Fruit fly (Drosophila melanogaster) whole organism, wandering third instar larva: Measurements from ENCODE around the gene CG8001.

Experiments
- Abd-B ChIP-seq: fragments of >200 bp; optimal IDR thresholded peaks from 2 replicates; lab custom pipeline; 2017; ENCODE audit warnings: missing biosample characterization, missing genetic modification characterization
- CG32264 ChIP-seq: fragments of 200-800 bp; sonication (Bioruptor generic); optimal IDR thresholded peaks from 2 replicates; lab custom pipeline; 2016; ENCODE audit warnings: missing biosample characterization, missing genetic modification characterization
- CG9705 ChIP-seq: fragments of 200-800 bp; sonication (Bioruptor generic); optimal IDR thresholded peaks from 2 replicates; lab custom pipeline; 2018; ENCODE audit warnings: missing biosample characterization, mild to moderate bottlenecking, missing genetic modification characterization
- CrebA ChIP-seq: fragments of 200-800 bp; sonication (Bioruptor generic); optimal IDR thresholded peaks from 2 replicates; lab custom pipeline; 2016; ENCODE audit warnings: missing biosample characterization, mild to moderate bottlenecking, missing genetic modification characterization, borderline replicate concordance
- Dfd ChIP-seq: fragments of >200 bp; optimal IDR thresholded peaks from 2 replicates; lab custom pipeline; 2017; ENCODE audit warnings: missing biosample characterization, missing genetic modification characterization
- Dif ChIP-seq: fragments of 200-275, 200-300 bp; sonication (Bioruptor generic); optimal IDR thresholded peaks from 2 replicates; lab custom pipeline; 2018; ENCODE audit warnings: missing biosample characterization, missing genetic modification characterization; ENCODE audit not compliant: partially characterized antibody
- GATAd ChIP-seq: sonication (Bioruptor generic); optimal IDR thresholded peaks from 2 replicates; lab custom pipeline; 2016; ENCODE audit warnings: missing biosample characterization, missing genetic modification characterization
- HLH106 ChIP-seq: fragments of 200-800 bp; optimal IDR thresholded peaks from 3 replicates; lab custom pipeline; 2019; ENCODE audit warnings: missing biosample characterization, mild to moderate bottlenecking, missing genetic modification characterization, moderate library complexity
- Hnf4 ChIP-seq: fragments of 200-800 bp; sonication (Bioruptor generic); optimal IDR thresholded peaks from 2 replicates; lab custom pipeline; 2016; ENCODE audit warnings: missing biosample characterization, mild to moderate bottlenecking, missing genetic modification characterization
- Hr78 ChIP-seq: fragments of >200 bp; optimal IDR thresholded peaks from 2 replicates; lab custom pipeline; 2017; ENCODE audit warnings: missing biosample characterization, missing genetic modification characterization
- Hr83 ChIP-seq: fragments of 200-300 bp; sonication (Bioruptor generic); optimal IDR thresholded peaks from 2 replicates; lab custom pipeline; 2016; ENCODE audit warnings: missing biosample characterization, mild to moderate bottlenecking, missing genetic modification characterization, moderate library complexity; ENCODE audit not compliant: poor library complexity, severe bottlenecking
- Jra ChIP-seq: sonication (Bioruptor generic); optimal IDR thresholded peaks from 2 replicates; lab custom pipeline; 2016; ENCODE audit warnings: missing biosample characterization, missing genetic modification characterization
- Mio ChIP-seq: sonication (Bioruptor generic); optimal IDR thresholded peaks from 2 replicates; lab custom pipeline; 2016; ENCODE audit warnings: missing biosample characterization, missing genetic modification characterization
- Myc ChIP-seq: fragments of >200 bp; optimal IDR thresholded peaks from 2 replicates; lab custom pipeline; 2017
- N ChIP-seq: fragments of >200 bp; optimal IDR thresholded peaks from 2 replicates; lab custom pipeline; 2018; ENCODE audit warnings: missing biosample characterization, missing external identifiers, missing genetic modification characterization
- OdsH ChIP-seq: fragments of 200-800 bp; sonication (Bioruptor generic); optimal IDR thresholded peaks from 2 replicates; lab custom pipeline; 2016; ENCODE audit warnings: missing biosample characterization, mild to moderate bottlenecking, missing genetic modification characterization
- Rel ChIP-seq, 2 experiments: fragments of 200-800 bp; sonication (Bioruptor generic) in 1 of 2; optimal IDR thresholded peaks; 2 replicates in 1 of 2; 3 replicates in 1 of 2; lab custom pipeline; 2016 to 2019; ENCODE audit warnings: mild to moderate bottlenecking in 2 of 2, missing biosample characterization in 2 of 2, missing genetic modification characterization in 2 of 2, moderate library complexity in 1 of 2
- Sp1 ChIP-seq: fragments of 200-800 bp; sonication (Bioruptor generic); optimal IDR thresholded peaks from 3 replicates; lab custom pipeline; 2019; ENCODE audit warnings: missing biosample characterization, mild to moderate bottlenecking, missing genetic modification characterization, moderate library complexity
- Vsx2 ChIP-seq: fragments of 200-300, 225-300 bp; sonication (Bioruptor generic); optimal IDR thresholded peaks from 2 replicates; lab custom pipeline; 2018; ENCODE audit warnings: missing biosample characterization, missing genetic modification characterization; ENCODE audit not compliant: partially characterized antibody
- br ChIP-seq: fragments of 200-800 bp; sonication (Bioruptor generic); optimal IDR thresholded peaks from 2 replicates; lab custom pipeline; 2016; ENCODE audit warnings: missing biosample characterization, missing genetic modification characterization
- brk ChIP-seq: fragments of 200-800 bp; sonication (Bioruptor generic); optimal IDR thresholded peaks from 2 replicates; lab custom pipeline; 2016; ENCODE audit warnings: missing biosample characterization, mild to moderate bottlenecking, missing genetic modification characterization
- dl ChIP-seq, 2 experiments: fragments of 175-275, 200-275 bp in 1 of 2; fragments of 200-275 bp in 1 of 2; sonication (Bioruptor generic); optimal IDR thresholded peaks; lab custom pipeline; 2018; ENCODE audit warnings: mild to moderate bottlenecking in 2 of 2, missing biosample characterization in 2 of 2, missing genetic modification characterization in 2 of 2, moderate library complexity in 2 of 2; ENCODE audit not compliant: partially characterized antibody in 2 of 2, insufficient read depth in 1 of 2
- dmrt93B ChIP-seq: fragments of 200-800 bp; sonication (Bioruptor generic); optimal IDR thresholded peaks from 2 replicates; lab custom pipeline; 2018; ENCODE audit warnings: missing biosample characterization, mild to moderate bottlenecking, missing genetic modification characterization
- dsf ChIP-seq: sonication (Bioruptor generic); optimal IDR thresholded peaks from 2 replicates; lab custom pipeline; 2016; ENCODE audit warnings: missing biosample characterization, missing genetic modification characterization, borderline replicate concordance
- ey ChIP-seq: fragments of 200-800 bp; sonication (Bioruptor generic); optimal IDR thresholded peaks from 2 replicates; lab custom pipeline; 2016; ENCODE audit warnings: missing biosample characterization, missing genetic modification characterization
- foxo ChIP-seq, 2 experiments: fragments of 200-800 bp; sonication (Bioruptor generic); optimal IDR thresholded peaks; 2 replicates in 1 of 2; 3 replicates in 1 of 2; lab custom pipeline; 2016 to 2017; ENCODE audit warnings: missing biosample characterization in 2 of 2, missing genetic modification characterization in 2 of 2
- fru ChIP-seq: fragments of 200-800 bp; sonication (Bioruptor generic); optimal IDR thresholded peaks from 3 replicates; lab custom pipeline; 2016; ENCODE audit warnings: missing biosample characterization, mild to moderate bottlenecking, missing genetic modification characterization
- h ChIP-seq: fragments of 200-800 bp; sonication (Bioruptor generic); optimal IDR thresholded peaks from 3 replicates; lab custom pipeline; 2016; ENCODE audit warnings: missing biosample characterization, mild to moderate bottlenecking, missing genetic modification characterization
- jim ChIP-seq: fragments of 175-275, 200-325 bp; sonication (Bioruptor generic); optimal IDR thresholded peaks from 2 replicates; lab custom pipeline; 2016; ENCODE audit warnings: missing biosample characterization, mild to moderate bottlenecking, missing genetic modification characterization
- lola ChIP-seq: fragments of >200 bp; optimal IDR thresholded peaks from 2 replicates; lab custom pipeline; 2017; ENCODE audit warnings: missing biosample characterization, missing genetic modification characterization
- pan ChIP-seq: fragments of >200 bp; optimal IDR thresholded peaks from 2 replicates; lab custom pipeline; 2017
- psq ChIP-seq: fragments of 200-800 bp; sonication (Bioruptor generic); optimal IDR thresholded peaks from 3 replicates; lab custom pipeline; 2017; ENCODE audit warnings: missing biosample characterization, mild to moderate bottlenecking, missing genetic modification characterization, moderate library complexity
- rgr ChIP-seq: fragments of 200-800 bp; sonication (Bioruptor generic); optimal IDR thresholded peaks from 3 replicates; lab custom pipeline; 2016; ENCODE audit warnings: missing biosample characterization, mild to moderate bottlenecking, missing genetic modification characterization
- sage ChIP-seq: fragments of 200-800 bp; sonication (Bioruptor generic); optimal IDR thresholded peaks from 2 replicates; lab custom pipeline; 2016; ENCODE audit warnings: missing biosample characterization, mild to moderate bottlenecking, missing genetic modification characterization
- sv ChIP-seq: fragments of 200-800 bp; sonication (Bioruptor generic); optimal IDR thresholded peaks from 3 replicates; lab custom pipeline; 2016; ENCODE audit warnings: missing biosample characterization, missing genetic modification characterization
- tai ChIP-seq: sonication (Bioruptor generic); optimal IDR thresholded peaks from 2 replicates; lab custom pipeline; 2016; ENCODE audit warnings: missing biosample characterization, missing genetic modification characterization
- usp ChIP-seq: fragments of >200 bp; optimal IDR thresholded peaks from 2 replicates; lab custom pipeline; 2017; ENCODE audit warnings: missing biosample characterization, missing genetic modification characterization
- woc ChIP-seq: sonication (Bioruptor generic); optimal IDR thresholded peaks from 2 replicates; lab custom pipeline; 2016; ENCODE audit warnings: missing biosample characterization, mild to moderate bottlenecking, missing genetic modification characterization

CG8001 gene

dm6 chr3L:1740129-1740975, 15.6 kb upstream of the CG8001 start:
- TF ChIP-seq h (GFP tag; lab: Kevin White, UChicago) (peak; percentile 82), ey (GFP tag; lab: Kevin White, UChicago) (peak; percentile 82), CG32264 (GFP tag; lab: Kevin White, UChicago) (no peak), pan (lab: Kevin White, UChicago) (no peak), CG9705 (no peak), Sp1 (GFP tag; lab: Kevin White, UChicago) (peak; percentile 43), dl (GFP tag; optimal IDR thresholded peaks at IDR 0.05; lab: Kevin White, UChicago; ENCODE audit: insufficient read depth in 1 of 2, partially characterized antibody in 2 of 2) (no peak), sage (GFP tag; lab: Kevin White, UChicago) (no peak), Dif (GFP tag; lab: Kevin White, UChicago) (no peak), usp (GFP tag; lab: Kevin White, UChicago) (no peak), psq (GFP tag; lab: Kevin White, UChicago) (peak; percentile 25), fru (GFP tag; lab: Kevin White, UChicago) (peak; percentile 42), Hr83 (GFP tag; lab: Kevin White, UChicago) (no peak), sv (GFP tag; lab: Kevin White, UChicago) (peak; percentile 43), dsf (GFP tag; lab: Kevin White, UChicago) (no peak), Vsx2 (GFP tag; lab: Kevin White, UChicago) (no peak), brk (no peak), woc (peak; percentile 40), rgr (peak; percentile 70), Hr78 (GFP tag; lab: Kevin White, UChicago) (no peak), Myc (lab: Kevin White, UChicago) (no peak), dmrt93B (GFP tag; lab: Kevin White, UChicago) (no peak), lola (no peak), GATAd (GFP tag; lab: Kevin White, UChicago) (no peak), Mio (GFP tag; lab: Kevin White, UChicago) (no peak), CrebA (GFP tag; lab: Kevin White, UChicago) (no peak), Rel (GFP tag; optimal IDR thresholded peaks at IDR 0.05; lab: Kevin White, UChicago) (no peak), Rel (tag; optimal IDR thresholded peaks at IDR 0.05; lab: Kevin White, UChicago) (no peak), jim (GFP tag; lab: Kevin White, UChicago) (no peak), HLH106 (tag; lab: Kevin White, UChicago) (peak; percentile 69), foxo (GFP tag; optimal IDR thresholded peaks at IDR 0.05; lab: Kevin White, UChicago) (peak in 1 of 2 experiments; percentile 72), OdsH (GFP tag; lab: Kevin White, UChicago) (peak; percentile 74), Abd-B (GFP tag; lab: Kevin White, UChicago) (no peak), N (GFP tag; lab: Kevin White, UChicago) (no peak), Jra (GFP tag; lab: Kevin White, UChicago) (no peak), tai (no peak), br (peak; percentile 71), Hnf4 (GFP tag; lab: Kevin White, UChicago) (peak; percentile 28), Dfd (no peak)

dm6 chr3L:1741107-1741506, 14.9 kb upstream of the CG8001 start:
- TF ChIP-seq Jra (GFP tag; lab: Kevin White, UChicago), result no peak
- TF ChIP-seq CG32264 (GFP tag; lab: Kevin White, UChicago), result peak; percentile 25
- no peak for TF ChIP-seq dl (GFP tag; optimal IDR thresholded peaks at IDR 0.05; lab: Kevin White, UChicago; ENCODE audit: insufficient read depth in 1 of 2, partially characterized antibody in 2 of 2)
- TF ChIP-seq Sp1 (GFP tag; lab: Kevin White, UChicago), result no peak
- no peak for TF ChIP-seq Mio (GFP tag; lab: Kevin White, UChicago)
- TF ChIP-seq Myc (lab: Kevin White, UChicago), result no peak
- peak; percentile 44 for TF ChIP-seq OdsH (GFP tag; lab: Kevin White, UChicago)
- no peak for TF ChIP-seq sv (GFP tag; lab: Kevin White, UChicago)
- TF ChIP-seq psq (GFP tag; lab: Kevin White, UChicago), result no peak
- TF ChIP-seq brk, result no peak
- no peak for TF ChIP-seq pan (lab: Kevin White, UChicago)
- no peak for TF ChIP-seq CG9705
- no peak for TF ChIP-seq jim (GFP tag; lab: Kevin White, UChicago)
- TF ChIP-seq woc, result no peak
- TF ChIP-seq foxo (GFP tag; optimal IDR thresholded peaks at IDR 0.05; lab: Kevin White, UChicago), result peak in 1 of 2 experiments; percentile 55
- no peak for TF ChIP-seq Dif (GFP tag; lab: Kevin White, UChicago)
- TF ChIP-seq h (GFP tag; lab: Kevin White, UChicago), result peak; percentile 20
- no peak for TF ChIP-seq CrebA (GFP tag; lab: Kevin White, UChicago)
- TF ChIP-seq ey (GFP tag; lab: Kevin White, UChicago), result peak; percentile 60
- peak; percentile 24 for TF ChIP-seq HLH106 (tag; lab: Kevin White, UChicago)
- TF ChIP-seq Abd-B (GFP tag; lab: Kevin White, UChicago), result no peak
- TF ChIP-seq usp (GFP tag; lab: Kevin White, UChicago), result no peak
- TF ChIP-seq rgr, result peak; percentile 39
- TF ChIP-seq tai, result no peak
- no peak for TF ChIP-seq Hr83 (GFP tag; lab: Kevin White, UChicago)
- TF ChIP-seq Hr78 (GFP tag; lab: Kevin White, UChicago), result no peak
- no peak for TF ChIP-seq GATAd (GFP tag; lab: Kevin White, UChicago)
- TF ChIP-seq Dfd, result no peak
- TF ChIP-seq sage (GFP tag; lab: Kevin White, UChicago), result no peak
- no peak for TF ChIP-seq Hnf4 (GFP tag; lab: Kevin White, UChicago)
- TF ChIP-seq fru (GFP tag; lab: Kevin White, UChicago), result peak; percentile 17
- TF ChIP-seq Vsx2 (GFP tag; lab: Kevin White, UChicago), result no peak
- TF ChIP-seq dsf (GFP tag; lab: Kevin White, UChicago), result no peak
- TF ChIP-seq Rel (GFP tag; optimal IDR thresholded peaks at IDR 0.05; lab: Kevin White, UChicago), result no peak
- TF ChIP-seq Rel (tag; optimal IDR thresholded peaks at IDR 0.05; lab: Kevin White, UChicago), result no peak
- TF ChIP-seq N (GFP tag; lab: Kevin White, UChicago), result no peak
- TF ChIP-seq dmrt93B (GFP tag; lab: Kevin White, UChicago), result no peak
- TF ChIP-seq br, result no peak
- TF ChIP-seq lola, result no peak
